Fruit fly (Drosophila melanogaster): ENCODE data around the gene Gsc.

Gsc gene

dm6 chr2L:585268-585667 is 9.2 kb downstream of the Gsc start:
- TF ChIP-seq cic (GFP tag; optimal IDR thresholded peaks at IDR 0.05) (no peak), pad (GFP tag; optimal IDR thresholded peaks at IDR 0.05) (no peak)

- TF ChIP-seq tj (GFP tag; optimal IDR thresholded peaks at IDR 0.05) (no peak), ovo (GFP tag; optimal IDR thresholded peaks at IDR 0.05) (no peak), cic (GFP tag; optimal IDR thresholded peaks at IDR 0.05) (no peak), kay (GFP tag; ENCODE audit: borderline replicate concordance) (no peak), Crg-1 (GFP tag; optimal IDR thresholded peaks at IDR 0.05) (no peak), Clk (GFP tag; optimal IDR thresholded peaks at IDR 0.05) (no peak), toe (GFP tag; optimal IDR thresholded peaks at IDR 0.05) (no peak), bab1 (GFP tag; optimal IDR thresholded peaks at IDR 0.05) (no peak), CG7101 (tag; optimal IDR thresholded peaks at IDR 0.05) (no peak)
Measured at dm6 chr2L:577186-577585, 17.3 kb downstream of the Gsc start, which contains the start of gene Pph13. Gene Pph13, plus strand, starts transcription at chr2L:577486.

dm6 chr2L:576559-577184 is 17.8 kb downstream of the Gsc start, which contains the start of gene Ptth:
Gene Ptth, minus strand, starts transcription at chr2L:576896.
- TF ChIP-seq bab1 (GFP tag; optimal IDR thresholded peaks at IDR 0.05) (peak; percentile 10), CG1620 (GFP tag; optimal IDR thresholded peaks at IDR 0.05) (no peak)

dm6 chr2L:574226-574625 is 20.3 kb downstream of the Gsc start, which contains the start of the genes Ipk2 and cold:
Gene Ipk2, minus strand, starts transcription at chr2L:574264.
Gene cold, plus strand, starts transcription at chr2L:574291.
- TF ChIP-seq CG7101 (tag; optimal IDR thresholded peaks at IDR 0.05) = peak; percentile 86
- peak; percentile 64 for TF ChIP-seq CG33017 (tag; optimal IDR thresholded peaks at IDR 0.05)
- TF ChIP-seq Hr96 (GFP tag; optimal IDR thresholded peaks at IDR 0.05) = peak; percentile 81
- TF ChIP-seq Mnt (GFP tag; optimal IDR thresholded peaks at IDR 0.05) = peak; percentile 83
- TF ChIP-seq CG7045 (GFP tag; optimal IDR thresholded peaks at IDR 0.05) = peak; percentile 82
- peak; percentile 83 for TF ChIP-seq Clk (GFP tag; optimal IDR thresholded peaks at IDR 0.05)
- peak; percentile 83 for TF ChIP-seq pad (GFP tag; optimal IDR thresholded peaks at IDR 0.05)
- TF ChIP-seq tj (GFP tag; optimal IDR thresholded peaks at IDR 0.05) = peak; percentile 54
- no peak for TF ChIP-seq cnc (optimal IDR thresholded peaks at IDR 0.05)
- peak; percentile 88 for TF ChIP-seq CG12768 (GFP tag; optimal IDR thresholded peaks at IDR 0.05)
- peak; percentile 53 for TF ChIP-seq cic (GFP tag; optimal IDR thresholded peaks at IDR 0.05)
- TF ChIP-seq CG5204 (GFP tag; optimal IDR thresholded peaks at IDR 0.05) = peak; percentile 84
- peak; percentile 86 for TF ChIP-seq bab1 (GFP tag; optimal IDR thresholded peaks at IDR 0.05)
- TF ChIP-seq CG1620 (GFP tag; optimal IDR thresholded peaks at IDR 0.05) = peak; percentile 93
- TF ChIP-seq ovo (GFP tag; optimal IDR thresholded peaks at IDR 0.05) = peak; percentile 31
- peak; percentile 90 for TF ChIP-seq Crg-1 (GFP tag; optimal IDR thresholded peaks at IDR 0.05)
- peak; percentile 70 for TF ChIP-seq CG14711 (tag; optimal IDR thresholded peaks at IDR 0.05)
- peak; percentile 89 for TF ChIP-seq toe (GFP tag; optimal IDR thresholded peaks at IDR 0.05)
- peak; percentile 83 for TF ChIP-seq CG11617 (GFP tag; optimal IDR thresholded peaks at IDR 0.05)
- TF ChIP-seq kay (GFP tag; ENCODE audit: borderline replicate concordance) = no peak

dm6 chr2L:568030-568429 is 26.5 kb downstream of the Gsc start, which contains the start of the genes Nle and Sf3b1:
Gene Nle, minus strand, starts transcription at chr2L:568121.
Gene Sf3b1, plus strand, starts transcription at chr2L:568340.
- no peak for TF ChIP-seq cnc (optimal IDR thresholded peaks at IDR 0.05)
- TF ChIP-seq Clk (GFP tag; optimal IDR thresholded peaks at IDR 0.05) = peak; percentile 44
- TF ChIP-seq pad (GFP tag; optimal IDR thresholded peaks at IDR 0.05) = peak; percentile 23
- peak; percentile 2 for TF ChIP-seq tj (GFP tag; optimal IDR thresholded peaks at IDR 0.05)
- peak; percentile 55 for TF ChIP-seq CG14711 (tag; optimal IDR thresholded peaks at IDR 0.05)
- TF ChIP-seq toe (GFP tag; optimal IDR thresholded peaks at IDR 0.05) = peak; percentile 66
- TF ChIP-seq CG12768 (GFP tag; optimal IDR thresholded peaks at IDR 0.05) = peak; percentile 6
- TF ChIP-seq Mnt (GFP tag; optimal IDR thresholded peaks at IDR 0.05) = peak; percentile 97
- no peak for TF ChIP-seq ovo (GFP tag; optimal IDR thresholded peaks at IDR 0.05)
- peak; percentile 49 for TF ChIP-seq bab1 (GFP tag; optimal IDR thresholded peaks at IDR 0.05)
- peak; percentile 67 for TF ChIP-seq CG1620 (GFP tag; optimal IDR thresholded peaks at IDR 0.05)
- TF ChIP-seq CG11617 (GFP tag; optimal IDR thresholded peaks at IDR 0.05) = peak; percentile 58
- peak; percentile 62 for TF ChIP-seq Crg-1 (GFP tag; optimal IDR thresholded peaks at IDR 0.05)
- TF ChIP-seq kay (GFP tag; ENCODE audit: borderline replicate concordance) = no peak
- TF ChIP-seq CG7045 (GFP tag; optimal IDR thresholded peaks at IDR 0.05) = no peak
- TF ChIP-seq CG7101 (tag; optimal IDR thresholded peaks at IDR 0.05) = peak; percentile 55
- peak; percentile 20 for TF ChIP-seq Hr96 (GFP tag; optimal IDR thresholded peaks at IDR 0.05)

- TF ChIP-seq CG14711 (tag; optimal IDR thresholded peaks at IDR 0.05) (no peak), Hr96 (GFP tag; optimal IDR thresholded peaks at IDR 0.05) (no peak), CG7045 (GFP tag; optimal IDR thresholded peaks at IDR 0.05) (no peak), ovo (GFP tag; optimal IDR thresholded peaks at IDR 0.05) (no peak), CG5204 (GFP tag; optimal IDR thresholded peaks at IDR 0.05) (no peak), Crg-1 (GFP tag; optimal IDR thresholded peaks at IDR 0.05) (no peak), CG33017 (tag; optimal IDR thresholded peaks at IDR 0.05) (no peak), bab1 (GFP tag; optimal IDR thresholded peaks at IDR 0.05) (peak; percentile 47), cic (GFP tag; optimal IDR thresholded peaks at IDR 0.05) (peak; percentile 8), CG12768 (GFP tag; optimal IDR thresholded peaks at IDR 0.05) (no peak), CG1620 (GFP tag; optimal IDR thresholded peaks at IDR 0.05) (no peak), toe (GFP tag; optimal IDR thresholded peaks at IDR 0.05) (no peak), Mnt (GFP tag; optimal IDR thresholded peaks at IDR 0.05) (peak; percentile 79), cnc (optimal IDR thresholded peaks at IDR 0.05) (no peak), CG7101 (tag; optimal IDR thresholded peaks at IDR 0.05) (peak; percentile 39), CG11617 (GFP tag; optimal IDR thresholded peaks at IDR 0.05) (no peak), tj (GFP tag; optimal IDR thresholded peaks at IDR 0.05) (no peak), Clk (GFP tag; optimal IDR thresholded peaks at IDR 0.05) (no peak), pad (GFP tag; optimal IDR thresholded peaks at IDR 0.05) (no peak), kay (GFP tag; ENCODE audit: borderline replicate concordance) (no peak)
Measured at dm6 chr2L:563769-564550, 30.5 kb downstream of the Gsc start, which contains the start of the genes uncNacbeta and CG2794. Gene uncNacbeta, minus strand, starts transcription at chr2L:563819. Gene CG2794, plus strand, starts transcription at chr2L:564163.
